Fruit fly (Drosophila melanogaster): Measurements from ENCODE around the gene CG13895.
A peak's percentile ranks its signal among the peaks of the same experiment; 100 is the strongest.

CG13895 gene

dm6 chr3L:699368-700150 lies 8.4 kb downstream of the CG13895 start (continued):
- TF ChIP-seq danr (GFP tag; IDR thresholded peaks at IDR 0.05) (no peak), pb (GFP tag; optimal IDR thresholded peaks at IDR 0.05) (no peak), bbx (GFP tag; IDR thresholded peaks at IDR 0.05; ENCODE audit: partially characterized antibody) (0 out of 2 replicates have a peak, but pooled peaks have one; percentile 10), CG4730 (GFP tag; IDR thresholded peaks at IDR 0.05) (no peak), gem (tag; optimal IDR thresholded peaks at IDR 0.05) (peak; percentile 75), Scr (GFP tag; IDR thresholded peaks at IDR 0.05; ENCODE audit: partially characterized antibody) (no peak), CG12391 (tag; optimal IDR thresholded peaks at IDR 0.05) (peak; percentile 69), lab (GFP tag; optimal IDR thresholded peaks at IDR 0.05) (peak; percentile 8), Mes4 (GFP tag; optimal IDR thresholded peaks at IDR 0.05) (no peak), Ptx1 (GFP tag; IDR thresholded peaks at IDR 0.05) (no peak), CG8924 (tag; optimal IDR thresholded peaks at IDR 0.05) (peak; percentile 45), CG31388 (GFP tag; optimal IDR thresholded peaks at IDR 0.05) (no peak), phol (tag; optimal IDR thresholded peaks at IDR 0.05) (peak; percentile 53), wdn (GFP tag; IDR thresholded peaks at IDR 0.05) (no peak), CG1647 (GFP tag; optimal IDR thresholded peaks at IDR 0.05) (no peak), Atf6 (GFP tag; IDR thresholded peaks at IDR 0.05) (no peak), Vsx1 (GFP tag; optimal IDR thresholded peaks at IDR 0.05) (no peak), kni (GFP tag; optimal IDR thresholded peaks at IDR 0.05) (peak; percentile 97), CG8359 (GFP tag; optimal IDR thresholded peaks at IDR 0.05; ENCODE audit: borderline replicate concordance) (peak; percentile 28), crol (GFP tag; IDR thresholded peaks at IDR 0.05) (no peak; the same call in 1 of the 2 replicates), CG2129 (GFP tag; IDR thresholded peaks at IDR 0.05; ENCODE audit: partially characterized antibody) (no peak), CG6175 (GFP tag; IDR thresholded peaks at IDR 0.05) (no peak), zf30C (GFP tag; optimal IDR thresholded peaks at IDR 0.05) (no peak), Atf3 (GFP tag; optimal IDR thresholded peaks at IDR 0.05) (no peak), CG32767 (GFP tag; IDR thresholded peaks at IDR 0.05) (no peak), E2f1 (GFP tag; IDR thresholded peaks at IDR 0.05) (no peak), fu2 (GFP tag; optimal IDR thresholded peaks at IDR 0.05) (no peak), Side (GFP tag; optimal IDR thresholded peaks at IDR 0.05) (no peak), sob (GFP tag; IDR thresholded peaks at IDR 0.05) (0 out of 2 replicates have a peak, but pooled peaks have one; percentile 23), CG30020 (tag; optimal IDR thresholded peaks at IDR 0.05) (no peak), CG17612 (GFP tag; IDR thresholded peaks at IDR 0.05) (no peak), lilli (GFP tag; optimal IDR thresholded peaks at IDR 0.05) (peak; percentile 52), CG14014 (GFP tag; IDR thresholded peaks at IDR 0.05) (no peak), Optix (GFP tag; IDR thresholded peaks at IDR 0.05) (0 out of 3 replicates have a peak, but pooled peaks have one; percentile 11), p53 (GFP tag; optimal IDR thresholded peaks at IDR 0.05) (no peak), Hr51 (GFP tag; optimal IDR thresholded peaks at IDR 0.05) (peak in 1 of 2 experiments; percentile 64), CG11456 (GFP tag; IDR thresholded peaks at IDR 0.05) (no peak), z (GFP tag; IDR thresholded peaks at IDR 0.05) (no peak), pfk (GFP tag; optimal IDR thresholded peaks at IDR 0.05) (no peak), CG8765 (GFP tag; IDR thresholded peaks at IDR 0.05) (no peak), tin (GFP tag; optimal IDR thresholded peaks at IDR 0.05) (peak; percentile 19), grn (GFP tag; optimal IDR thresholded peaks at IDR 0.05) (no peak), CG34224 (GFP tag; IDR thresholded peaks at IDR 0.05; ENCODE audit: partially characterized antibody) (peak; percentile 9; the same call in 1 of the 3 replicates), gsb (GFP tag; IDR thresholded peaks at IDR 0.05) (no peak), CG16863 (GFP tag; optimal IDR thresholded peaks at IDR 0.05) (no peak)

Measured in whole organism, embryonic.